Worm (Caenorhabditis elegans) whole organism, L4 larva: ENCODE measurements around the gene F41G3.19.
A peak's percentile ranks its signal among the peaks of the same experiment; 100 is the strongest.

Experiments
- F26F4.8 ChIP-seq: fragments of 200-800 bp; sonication (Bioruptor generic); conservative IDR thresholded peaks from 2 replicates; pipeline ENCODE4 v1.3.6; 2022; ENCODE audit warnings: missing genetic modification characterization, missing compliant biosample characterization
- Y5F2A.4 ChIP-seq: fragments of 200-800 bp; sonication (Bioruptor generic); optimal IDR thresholded peaks from 2 replicates; lab custom pipeline; 2018; ENCODE audit warnings: mild to moderate bottlenecking, missing genetic modification characterization, missing compliant biosample characterization
- Y75B8A.6 ChIP-seq: fragments of 200-800 bp; sonication (Bioruptor generic); IDR thresholded peaks from 2 replicates; pipeline ENCODE4 v1.3.6; 2022; ENCODE audit warnings: missing genetic modification reagents, missing genetic modification characterization, missing compliant biosample characterization
- ZK546.5 ChIP-seq, 2 experiments: sonication (generic microtip); optimal IDR thresholded peaks; 2 replicates each; lab custom pipeline; 2017; ENCODE audit warnings: missing biosample characterization in 2 of 2, missing genetic modification characterization in 2 of 2
- ceh-44 ChIP-seq: fragments of 200-800 bp; sonication (Bioruptor generic); IDR thresholded peaks from 2 replicates; pipeline ENCODE4 v1.3.6; 2022; ENCODE audit warnings: missing genetic modification reagents, missing genetic modification characterization, missing compliant biosample characterization
- ceh-62 ChIP-seq: sonication (generic microtip); optimal IDR thresholded peaks from 2 replicates; lab custom pipeline; 2017; ENCODE audit warnings: missing biosample characterization, missing genetic modification characterization
- dmd-6 ChIP-seq: fragments of 200-800 bp; sonication (Bioruptor generic); IDR thresholded peaks from 2 replicates; pipeline ENCODE4 v1.3.6; 2022; ENCODE audit warnings: missing genetic modification reagents, missing genetic modification characterization, missing compliant biosample characterization
- dmd-8 ChIP-seq: fragments of 200-800 bp; sonication (Bioruptor generic); IDR thresholded peaks from 2 replicates; pipeline ENCODE4 v1.3.6; 2022; ENCODE audit warnings: missing genetic modification characterization, missing compliant biosample characterization
- duxl-1 ChIP-seq: sonication (generic microtip); optimal IDR thresholded peaks from 2 replicates; lab custom pipeline; 2016; ENCODE audit warnings: mild to moderate bottlenecking, missing genetic modification characterization, moderate library complexity, missing compliant biosample characterization; ENCODE audit not compliant: poor library complexity
- dve-1 ChIP-seq: sonication (generic microtip); optimal IDR thresholded peaks from 2 replicates; lab custom pipeline; 2017; ENCODE audit warnings: antibody characterized with exemption, mild to moderate bottlenecking, missing genetic modification characterization, missing compliant biosample characterization; ENCODE audit not compliant: insufficient read depth
- jun-1 ChIP-seq: fragments of 150-350 bp; optimal IDR thresholded peaks from 2 replicates; lab custom pipeline; 2014; ENCODE audit warnings: missing biosample characterization, missing genetic modification reagents, missing genetic modification characterization
- lin-29 ChIP-seq: fragments of 200-800 bp; sonication (Bioruptor generic); IDR thresholded peaks from 2 replicates; pipeline ENCODE4 v1.3.6; 2022; ENCODE audit warnings: missing genetic modification reagents, missing genetic modification characterization, missing compliant biosample characterization
- lin-38 ChIP-seq: fragments of 200-800 bp; sonication (Bioruptor generic); IDR thresholded peaks from 2 replicates; pipeline ENCODE4 v1.3.6; 2022; ENCODE audit warnings: missing genetic modification reagents, missing genetic modification characterization, missing compliant biosample characterization
- lin-39 ChIP-seq: fragments of 150-350 bp; optimal IDR thresholded peaks from 2 replicates; lab custom pipeline; 2014; ENCODE audit warnings: missing biosample characterization, missing genetic modification reagents, missing genetic modification characterization
- lir-3 ChIP-seq: sonication (generic microtip); optimal IDR thresholded peaks from 2 replicates; lab custom pipeline; 2016; ENCODE audit warnings: mild to moderate bottlenecking, missing genetic modification characterization, missing compliant biosample characterization
- mes-2 ChIP-seq: sonication (generic microtip); optimal IDR thresholded peaks from 2 replicates; lab custom pipeline; 2016; ENCODE audit warnings: missing genotype, mild to moderate bottlenecking, missing genetic modification characterization, missing compliant biosample characterization; ENCODE audit not compliant: poor library complexity, severe bottlenecking
- mxl-2 ChIP-seq: fragments of 200-800 bp; sonication (Bioruptor generic); conservative IDR thresholded peaks from 2 replicates; pipeline ENCODE4 v1.3.6; 2022; ENCODE audit warnings: missing genetic modification reagents, missing genetic modification characterization, missing compliant biosample characterization
- mxl-3 ChIP-seq: fragments of 200-800 bp; sonication (Bioruptor generic); optimal IDR thresholded peaks from 2 replicates; lab custom pipeline; 2018; ENCODE audit warnings: mild to moderate bottlenecking, missing genetic modification characterization, missing compliant biosample characterization
- nhr-11 ChIP-seq: fragments of 150-350 bp; optimal IDR thresholded peaks from 2 replicates; lab custom pipeline; 2014; ENCODE audit warnings: missing biosample characterization, missing genetic modification characterization
- nhr-237 ChIP-seq: sonication (generic microtip); optimal IDR thresholded peaks from 2 replicates; lab custom pipeline; 2017; ENCODE audit warnings: missing biosample characterization, missing genetic modification characterization
- nhr-25 ChIP-seq: sonication (generic microtip); optimal IDR thresholded peaks from 2 replicates; lab custom pipeline; 2017; ENCODE audit warnings: missing genetic modification characterization, mild to moderate bottlenecking, missing compliant biosample characterization, antibody characterized with exemption, moderate library complexity, borderline replicate concordance; ENCODE audit not compliant: insufficient read depth
- nhr-41 ChIP-seq: fragments of 200-800 bp; sonication (Bioruptor generic); IDR thresholded peaks from 2 replicates; pipeline ENCODE4 v1.3.6; 2022; ENCODE audit warnings: missing genetic modification reagents, missing genetic modification characterization, missing compliant biosample characterization
- nhr-48 ChIP-seq: sonication (generic microtip); optimal IDR thresholded peaks from 2 replicates; lab custom pipeline; 2016; ENCODE audit warnings: mild to moderate bottlenecking, missing genetic modification characterization, missing compliant biosample characterization
- pqm-1 ChIP-seq: sonication (generic microtip); optimal IDR thresholded peaks from 2 replicates; lab custom pipeline; 2017; ENCODE audit warnings: missing biosample characterization, missing genetic modification characterization
- saeg-2 ChIP-seq: fragments of 200-800 bp; sonication (Bioruptor generic); IDR thresholded peaks from 2 replicates; pipeline ENCODE4 v1.3.6; 2022; ENCODE audit warnings: missing genetic modification reagents, missing genetic modification characterization, missing compliant biosample characterization
- skn-1 ChIP-seq: fragments of 150-350 bp; optimal IDR thresholded peaks from 2 replicates; lab custom pipeline; 2014; ENCODE audit warnings: missing biosample characterization, missing genetic modification characterization
- spr-3 ChIP-seq: fragments of 200-800 bp; sonication (Bioruptor generic); optimal IDR thresholded peaks from 2 replicates; lab custom pipeline; 2018; ENCODE audit warnings: mild to moderate bottlenecking, missing genetic modification characterization, missing compliant biosample characterization
- tag-97 ChIP-seq: fragments of 200-800 bp; sonication (Bioruptor generic); IDR thresholded peaks from 2 replicates; pipeline ENCODE4 v1.3.6; 2022; ENCODE audit warnings: missing genetic modification characterization, missing compliant biosample characterization
- unc-130 ChIP-seq: sonication (generic microtip); optimal IDR thresholded peaks from 2 replicates; lab custom pipeline; 2016; ENCODE audit warnings: missing genetic modification reagents, missing genetic modification characterization, missing compliant biosample characterization
- unc-62 ChIP-seq, 3 experiments: fragments of 150-350 bp in 1 of 3; sonication (generic microtip); optimal IDR thresholded peaks in 2 of 3; peaks in 1 of 3; 1 replicate in 1 of 3; 2 replicates in 2 of 3; lab custom pipeline; 2014 to 2017; ENCODE audit warnings: missing biosample characterization in 3 of 3, missing genetic modification characterization in 3 of 3, missing genetic modification reagents in 3 of 3, missing genotype in 1 of 3
- vab-7 ChIP-seq: fragments of 200-800 bp; sonication (Bioruptor generic); IDR thresholded peaks from 2 replicates; pipeline ENCODE4 v1.3.6; 2022; ENCODE audit warnings: missing genetic modification reagents, missing genetic modification characterization, missing compliant biosample characterization
- zip-2 ChIP-seq: fragments of 150-350 bp; optimal IDR thresholded peaks from 2 replicates; lab custom pipeline; 2014; ENCODE audit warnings: missing biosample characterization, missing genetic modification characterization
- ztf-11 ChIP-seq: fragments of 150-350 bp; optimal IDR thresholded peaks from 2 replicates; lab custom pipeline; 2014; ENCODE audit warnings: missing biosample characterization, missing genetic modification characterization

Gene F41G3.19

ce11 chrII:6770030-6770429, 18.1 kb upstream of the F41G3.19 start:
- TF ChIP-seq nhr-237 (tag; lab: Kevin White, UChicago), result no peak
- TF ChIP-seq unc-62 (GFP tag; optimal IDR thresholded peaks at IDR 0.05 in 1 of 2; lab: Kevin White, UChicago), result peak in 1 of 2 experiments; percentile 95
- TF ChIP-seq unc-62 (tag; optimal IDR thresholded peaks at IDR 0.05; lab: Kevin White, UChicago), result no peak

DNA sequence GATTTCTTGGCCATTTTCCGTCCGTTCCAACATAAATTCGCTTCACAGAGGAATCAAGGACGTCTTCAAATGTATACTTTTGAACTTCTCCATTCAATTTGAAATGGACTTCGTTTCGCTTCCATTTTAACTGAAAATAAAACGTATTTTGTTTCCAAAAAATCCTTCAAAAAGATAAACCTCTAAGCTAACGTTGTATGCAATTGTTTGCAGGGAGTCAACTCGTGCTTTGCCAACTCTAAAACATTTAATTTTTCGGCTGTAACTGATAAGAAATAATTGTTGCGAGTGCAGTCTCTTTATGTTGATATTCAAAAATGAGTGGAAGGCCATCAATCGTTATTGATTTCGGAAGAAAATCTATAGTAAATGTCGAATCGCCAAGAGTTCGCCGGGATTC, 16.1 kb upstream of the F41G3.19 start, which contains the start of gene F41G3.18:
TSS of gene F41G3.18 (plus strand) at position 301 of the 400 bp plus-strand sequence.
- TF ChIP-seq tag-97 (GFP tag; lab: Robert Waterston, UW), result no peak
- 0 out of 2 replicates have a peak, but pooled peaks have one; percentile 6 for TF ChIP-seq dmd-6 (GFP tag; lab: Robert Waterston, UW)
- peak; percentile 42 for TF ChIP-seq pqm-1 (tag; lab: Kevin White, UChicago)
- no peak for TF ChIP-seq vab-7 (GFP tag; lab: Robert Waterston, UW)
- TF ChIP-seq, all 104 proteins: peak for 2

- no peak for TF ChIP-seq jun-1
- TF ChIP-seq mes-2, result no peak
- no peak for TF ChIP-seq duxl-1 (tag; lab: Kevin White, UChicago)
- TF ChIP-seq ceh-44, result no peak
- TF ChIP-seq lin-38 (GFP tag; lab: Robert Waterston, UW), result no peak
- TF ChIP-seq unc-130 (GFP tag; lab: Kevin White, UChicago), result no peak
- TF ChIP-seq nhr-11 (tag; lab: Kevin White, UChicago), result no peak
- TF ChIP-seq dmd-8, result no peak
- TF ChIP-seq skn-1 (tag; lab: Kevin White, UChicago), result no peak
- TF ChIP-seq nhr-41 (GFP tag; lab: Robert Waterston, UW), result no peak
- no peak for TF ChIP-seq spr-3
- no peak for TF ChIP-seq Y5F2A.4 (GFP tag; lab: Kevin White, UChicago)
- TF ChIP-seq unc-62 (GFP tag; optimal IDR thresholded peaks at IDR 0.05 in 1 of 2; lab: Kevin White, UChicago), result no peak
- TF ChIP-seq unc-62 (tag; optimal IDR thresholded peaks at IDR 0.05; lab: Kevin White, UChicago), result no peak
- TF ChIP-seq mxl-3, result no peak
- no peak for TF ChIP-seq lir-3
- TF ChIP-seq zip-2 (tag; lab: Kevin White, UChicago), result no peak
- TF ChIP-seq ceh-62 (tag; lab: Kevin White, UChicago), result no peak
- TF ChIP-seq, all 104 proteins: peak for 0
Measured at ce11 chrII:6764734-6765133, 12.8 kb upstream of the F41G3.19 start, which contains the start of gene nlp-50. TSS of gene nlp-50 (plus strand) at chrII:6765034.

ce11 chrII:6756232-6756631, 4.3 kb upstream of the F41G3.19 start, which contains the start of gene F41G3.3:
TSS of gene F41G3.3 (plus strand) at chrII:6756532.
- TF ChIP-seq dve-1 (tag; lab: Kevin White, UChicago) (no peak), mxl-2 (GFP tag; lab: Robert Waterston, UW) (no peak), lin-29 (GFP tag; lab: Robert Waterston, UW) (no peak), ZK546.5 (tag; optimal IDR thresholded peaks at IDR 0.05; lab: Kevin White, UChicago) (no peak), saeg-2 (no peak), dmd-6 (GFP tag; lab: Robert Waterston, UW) (no peak), nhr-41 (GFP tag; lab: Robert Waterston, UW) (no peak), nhr-48 (tag; lab: Kevin White, UChicago) (no peak), Y75B8A.6 (GFP tag; lab: Robert Waterston, UW) (no peak), F26F4.8 (GFP tag; lab: Robert Waterston, UW) (no peak), vab-7 (GFP tag; lab: Robert Waterston, UW) (no peak), nhr-25 (tag; lab: Kevin White, UChicago) (no peak), ztf-11 (tag; lab: Kevin White, UChicago) (no peak), lin-39 (tag; lab: Kevin White, UChicago) (no peak), pqm-1 (tag; lab: Kevin White, UChicago) (no peak)
